In the genomic region with DNA sequence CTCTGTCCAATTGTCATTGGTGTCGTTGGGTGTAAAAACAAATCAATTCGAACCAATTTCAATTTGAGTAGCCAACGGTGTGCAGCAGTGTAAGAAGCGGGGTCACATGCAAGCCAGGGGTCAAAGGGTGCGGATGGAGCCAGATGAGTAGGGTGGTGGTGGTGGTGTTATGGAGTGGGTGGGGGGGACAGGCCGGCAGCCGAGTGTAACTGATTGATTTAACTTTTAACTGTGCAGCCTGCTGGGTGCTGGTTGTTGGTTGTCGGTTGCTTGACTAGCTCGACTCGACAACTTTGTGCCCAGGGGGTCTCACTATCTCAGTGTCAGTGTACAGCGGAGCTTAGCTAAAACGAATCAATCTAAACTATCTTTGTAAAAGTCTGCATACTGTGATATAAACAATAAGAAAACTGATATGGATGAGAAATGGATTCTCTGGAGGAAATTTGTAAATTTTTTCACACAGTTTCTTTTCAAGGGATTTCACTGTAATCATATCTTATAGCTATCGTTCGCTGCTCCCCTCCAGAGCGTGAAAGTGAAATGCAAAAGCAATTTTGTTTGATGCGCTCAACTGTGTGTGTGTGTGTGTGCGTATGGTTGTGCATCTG, we compare ENCODE assay signal across 1 fruit fly cellular context.
A peak's percentile ranks its signal among the peaks of the same experiment; 100 is the strongest.
TF ChIP-seq lines count a peak whose summit lies in the region.

No protein-coding gene starts in this region.

TF ChIP-seq in whole organism, embryonic, 481 proteins besides CTCF, POLR2A, EP300 and RAD21 (continued from another document and continues in another):
- TF ChIP-seq maf-S (GFP tag; optimal IDR thresholded peaks at IDR 0.05; lab: Kevin White, UChicago) (peak; percentile 32), NfI (GFP tag; optimal IDR thresholded peaks at IDR 0.05; lab: Kevin White, UChicago) (peak; percentile 66), Dll (GFP tag; IDR thresholded peaks at IDR 0.05; lab: Robert Waterston, UW; ENCODE audit: partially characterized antibody) (no peak), trh (GFP tag; optimal IDR thresholded peaks at IDR 0.05; lab: Kevin White, UChicago) (no peak), CG12155 (GFP tag; optimal IDR thresholded peaks at IDR 0.05; lab: Kevin White, UChicago) (peak; percentile 47), Pdp1 (GFP tag; optimal IDR thresholded peaks at IDR 0.05; lab: Kevin White, UChicago) (peak; percentile 4 to 84), ase (GFP tag; IDR thresholded peaks at IDR 0.05; lab: Robert Waterston, UW) (peak; percentile 65; the same call in 1 of the 3 replicates), unpg (GFP tag; optimal IDR thresholded peaks at IDR 0.05; lab: Kevin White, UChicago) (no peak), CG8290 (GFP tag; optimal IDR thresholded peaks at IDR 0.05; lab: Kevin White, UChicago) (no peak), CG8290 (tag; optimal IDR thresholded peaks at IDR 0.05; lab: Kevin White, UChicago) (no peak), wek (GFP tag; optimal IDR thresholded peaks at IDR 0.05; lab: Kevin White, UChicago) (peak; percentile 33), CG30403 (GFP tag; optimal IDR thresholded peaks at IDR 0.05; lab: Kevin White, UChicago) (peak; percentile 73), Jarid2 (GFP tag; optimal IDR thresholded peaks at IDR 0.05; lab: Kevin White, UChicago) (no peak), D (optimal IDR thresholded peaks at IDR 0.05; lab: Kevin White, UChicago) (no peak), D (GFP tag; optimal IDR thresholded peaks at IDR 0.05; lab: Kevin White, UChicago) (no peak), stwl (tag; optimal IDR thresholded peaks at IDR 0.05; lab: Kevin White, UChicago) (no peak), phol (tag; optimal IDR thresholded peaks at IDR 0.05; lab: Kevin White, UChicago) (peak; percentile 77), CG8089 (GFP tag; optimal IDR thresholded peaks at IDR 0.05; lab: Kevin White, UChicago) (no peak), CG3726 (GFP tag; IDR thresholded peaks at IDR 0.05; lab: Robert Waterston, UW) (no peak), CG9817 (tag; optimal IDR thresholded peaks at IDR 0.05; lab: Kevin White, UChicago) (peak; percentile 74), dimm (GFP tag; IDR thresholded peaks at IDR 0.05; lab: Robert Waterston, UW) (peak; percentile 60; the same call in 1 of the 2 replicates), CG9797 (GFP tag; optimal IDR thresholded peaks at IDR 0.05; lab: Kevin White, UChicago) (no peak), en (GFP tag; optimal IDR thresholded peaks at IDR 0.05; lab: Kevin White, UChicago) (peak; percentile 45), esg (GFP tag; conservative IDR thresholded peaks at IDR 0.05; lab: Robert Waterston, UW) (peak; percentile 70), tio (GFP tag; optimal IDR thresholded peaks at IDR 0.05; lab: Kevin White, UChicago) (no peak), mam (GFP tag; optimal IDR thresholded peaks at IDR 0.05; lab: Kevin White, UChicago) (peak; percentile 73), dmrt11E (tag; optimal IDR thresholded peaks at IDR 0.05; lab: Kevin White, UChicago) (peak; percentile 71), zen2 (GFP tag; IDR thresholded peaks at IDR 0.05; lab: Robert Waterston, UW; ENCODE audit: partially characterized antibody) (no peak), Sin3A (optimal IDR thresholded peaks at IDR 0.05; lab: Kevin White, UChicago) (no peak), corto (GFP tag; optimal IDR thresholded peaks at IDR 0.05; lab: Kevin White, UChicago) (no peak), oc (tag; optimal IDR thresholded peaks at IDR 0.05; lab: Kevin White, UChicago) (peak; percentile 86), CG7745 (tag; optimal IDR thresholded peaks at IDR 0.05; lab: Kevin White, UChicago) (no peak), CG12769 (tag; optimal IDR thresholded peaks at IDR 0.05; lab: Kevin White, UChicago) (no peak), CG17612 (GFP tag; IDR thresholded peaks at IDR 0.05; lab: Robert Waterston, UW) (no peak), Six4 (GFP tag; optimal IDR thresholded peaks at IDR 0.05; lab: Kevin White, UChicago) (peak; percentile 56), CG6689 (GFP tag; IDR thresholded peaks at IDR 0.05; lab: Robert Waterston, UW) (peak; percentile 77), CG10321 (GFP tag; IDR thresholded peaks at IDR 0.05; lab: Robert Waterston, UW) (no peak), klu (GFP tag; IDR thresholded peaks at IDR 0.05; lab: Robert Waterston, UW) (peak; percentile 47; the same call in 1 of the 2 replicates), pan (optimal IDR thresholded peaks at IDR 0.05; lab: Kevin White, UChicago) (no peak), pan (GFP tag; optimal IDR thresholded peaks at IDR 0.05 in 1 of 2, IDR thresholded peaks at IDR 0.05 in 1 of 2) (peak in 1 of 2 experiments; percentile 76), Fer2 (tag; optimal IDR thresholded peaks at IDR 0.05; lab: Kevin White, UChicago) (no peak), CG12219 (GFP tag; optimal IDR thresholded peaks at IDR 0.05; lab: Kevin White, UChicago) (no peak), Abd-B (GFP tag; optimal IDR thresholded peaks at IDR 0.05; lab: Kevin White, UChicago) (no peak), CG3065 (GFP tag; optimal IDR thresholded peaks at IDR 0.05; lab: Kevin White, UChicago) (peak; percentile 3), pzg (GFP tag; optimal IDR thresholded peaks at IDR 0.05; lab: Kevin White, UChicago) (no peak), disco-r (GFP tag; optimal IDR thresholded peaks at IDR 0.05; lab: Kevin White, UChicago) (no peak), aop (GFP tag; IDR thresholded peaks at IDR 0.05; lab: Robert Waterston, UW) (0 out of 2 replicates have a peak, but pooled peaks have one; percentile 5), CG13123 (GFP tag; optimal IDR thresholded peaks at IDR 0.05; lab: Kevin White, UChicago) (no peak), Sox100B (GFP tag; optimal IDR thresholded peaks at IDR 0.05; lab: Kevin White, UChicago) (no peak), CG12942 (GFP tag; optimal IDR thresholded peaks at IDR 0.05; lab: Kevin White, UChicago) (no peak), MBD-R2 (GFP tag; IDR thresholded peaks at IDR 0.05; lab: Robert Waterston, UW) (no peak; the same call in 1 of the 2 replicates), lbe (GFP tag; optimal IDR thresholded peaks at IDR 0.05; lab: Kevin White, UChicago) (no peak), Trl (optimal IDR thresholded peaks at IDR 0.05; lab: Kevin White, UChicago) (no peak), Trl (GFP tag; optimal IDR thresholded peaks at IDR 0.05; lab: Kevin White, UChicago) (peak; percentile 57), CG16779 (GFP tag; IDR thresholded peaks at IDR 0.05; lab: Robert Waterston, UW) (no peak), vnd (GFP tag; IDR thresholded peaks at IDR 0.05; lab: Robert Waterston, UW; ENCODE audit: partially characterized antibody) (no peak), CG8924 (tag; optimal IDR thresholded peaks at IDR 0.05; lab: Kevin White, UChicago) (peak; percentile 69), gsb (GFP tag; IDR thresholded peaks at IDR 0.05; lab: Robert Waterston, UW) (0 out of 2 replicates have a peak, but pooled peaks have one; percentile 44), CG10543 (GFP tag; optimal IDR thresholded peaks at IDR 0.05; lab: Kevin White, UChicago) (no peak), NC2β (GFP tag; optimal IDR thresholded peaks at IDR 0.05; lab: Kevin White, UChicago) (peak; percentile 62), CG6813 (GFP tag; optimal IDR thresholded peaks at IDR 0.05; lab: Kevin White, UChicago) (peak; percentile 62), CG43689 (GFP tag; IDR thresholded peaks at IDR 0.05; lab: Robert Waterston, UW) (0 out of 2 replicates have a peak, but pooled peaks have one; percentile 30), cg (GFP tag; optimal IDR thresholded peaks at IDR 0.05; lab: Kevin White, UChicago) (peak; percentile 26), grn (GFP tag; optimal IDR thresholded peaks at IDR 0.05; lab: Kevin White, UChicago) (no peak), CG17328 (GFP tag; IDR thresholded peaks at IDR 0.05; lab: Robert Waterston, UW) (peak; percentile 81), twi (tag; optimal IDR thresholded peaks at IDR 0.05; lab: Kevin White, UChicago) (no peak), CG14014 (GFP tag; IDR thresholded peaks at IDR 0.05; lab: Robert Waterston, UW) (peak; percentile 76), Lhr (GFP tag; optimal IDR thresholded peaks at IDR 0.05; lab: Kevin White, UChicago) (no peak), Kr (GFP tag; optimal IDR thresholded peaks at IDR 0.05; lab: Kevin White, UChicago) (no peak), Blimp-1 (GFP tag; optimal IDR thresholded peaks at IDR 0.05; lab: Kevin White, UChicago) (peak; percentile 94), bigmax (GFP tag; optimal IDR thresholded peaks at IDR 0.05; lab: Kevin White, UChicago) (no peak), nmo (GFP tag; optimal IDR thresholded peaks at IDR 0.05; lab: Kevin White, UChicago) (peak; percentile 79), CG11723 (GFP tag; optimal IDR thresholded peaks at IDR 0.05; lab: Kevin White, UChicago) (no peak), nerfin-1 (tag; optimal IDR thresholded peaks at IDR 0.05; lab: Kevin White, UChicago) (no peak), zen (tag; optimal IDR thresholded peaks at IDR 0.05; lab: Kevin White, UChicago) (no peak), ssp (GFP tag; IDR thresholded peaks at IDR 0.05; lab: Robert Waterston, UW) (peak; percentile 74), jing (GFP tag; optimal IDR thresholded peaks at IDR 0.05; lab: Kevin White, UChicago) (no peak), CG6654 (GFP tag; optimal IDR thresholded peaks at IDR 0.05; lab: Kevin White, UChicago) (no peak), CG15073 (GFP tag; optimal IDR thresholded peaks at IDR 0.05; lab: Kevin White, UChicago) (no peak), sc (optimal IDR thresholded peaks at IDR 0.05; lab: Kevin White, UChicago) (no peak), sc (GFP tag; optimal IDR thresholded peaks at IDR 0.05; lab: Kevin White, UChicago) (no peak), Ssrp (tag; optimal IDR thresholded peaks at IDR 0.05; lab: Kevin White, UChicago) (peak; percentile 69), CG9609 (GFP tag; optimal IDR thresholded peaks at IDR 0.05; lab: Kevin White, UChicago) (peak; percentile 23), vvl (GFP tag; IDR thresholded peaks at IDR 0.05; lab: Robert Waterston, UW) (peak; percentile 89), row (GFP tag; IDR thresholded peaks at IDR 0.05; lab: Robert Waterston, UW) (peak; percentile 82), ems (GFP tag; optimal IDR thresholded peaks at IDR 0.05; lab: Kevin White, UChicago) (peak; percentile 6), HLH3B (GFP tag; IDR thresholded peaks at IDR 0.05; lab: Robert Waterston, UW) (peak; percentile 85), shn (GFP tag; optimal IDR thresholded peaks at IDR 0.05; lab: Kevin White, UChicago) (peak; percentile 35), CG6791 (GFP tag; IDR thresholded peaks at IDR 0.05; lab: Robert Waterston, UW; ENCODE audit: partially characterized antibody) (no peak), CG7963 (GFP tag; IDR thresholded peaks at IDR 0.05; lab: Robert Waterston, UW; ENCODE audit: partially characterized antibody) (no peak), crol (GFP tag; IDR thresholded peaks at IDR 0.05; lab: Robert Waterston, UW) (peak; percentile 27; the same call in 1 of the 2 replicates), hkb (optimal IDR thresholded peaks at IDR 0.05; lab: Kevin White, UChicago) (no peak), hkb (GFP tag; IDR thresholded peaks at IDR 0.05; lab: Robert Waterston, UW) (peak; percentile 79), CG32532 (GFP tag; IDR thresholded peaks at IDR 0.05; lab: Robert Waterston, UW) (peak; percentile 77), sim (GFP tag; IDR thresholded peaks at IDR 0.05; lab: Robert Waterston, UW) (peak; percentile 54; the same call in 1 of the 2 replicates), Hand (GFP tag; optimal IDR thresholded peaks at IDR 0.05; lab: Kevin White, UChicago) (no peak), Myb (GFP tag; optimal IDR thresholded peaks at IDR 0.05; lab: Kevin White, UChicago) (peak; percentile 29), CG15011 (GFP tag; optimal IDR thresholded peaks at IDR 0.05; lab: Kevin White, UChicago) (no peak), bcd (GFP tag; optimal IDR thresholded peaks at IDR 0.05; lab: Kevin White, UChicago) (no peak), CG12236 (GFP tag; optimal IDR thresholded peaks at IDR 0.05; lab: Kevin White, UChicago) (peak; percentile 23), CG13296 (GFP tag; optimal IDR thresholded peaks at IDR 0.05; lab: Kevin White, UChicago) (no peak), CG31224 (GFP tag; IDR thresholded peaks at IDR 0.05; lab: Robert Waterston, UW) (peak; percentile 41; the same call in 1 of the 2 replicates), so (GFP tag; IDR thresholded peaks at IDR 0.05; lab: Robert Waterston, UW) (peak; percentile 75; the same call in 2 of the 3 replicates), Oaz (GFP tag; IDR thresholded peaks at IDR 0.05; lab: Robert Waterston, UW) (no peak; the same call in 1 of the 2 replicates), TFAM (GFP tag; optimal IDR thresholded peaks at IDR 0.05; lab: Kevin White, UChicago) (no peak), kah (GFP tag; optimal IDR thresholded peaks at IDR 0.05; lab: Kevin White, UChicago) (no peak), CG10274 (GFP tag; optimal IDR thresholded peaks at IDR 0.05; lab: Kevin White, UChicago) (no peak), Hr78 (GFP tag; optimal IDR thresholded peaks at IDR 0.05; lab: Kevin White, UChicago) (peak in 1 of 2 experiments; percentile 87), repo (GFP tag; optimal IDR thresholded peaks at IDR 0.05; lab: Kevin White, UChicago) (peak; percentile 36), cad (GFP tag; optimal IDR thresholded peaks at IDR 0.05; lab: Kevin White, UChicago) (no peak), CG1602 (GFP tag; optimal IDR thresholded peaks at IDR 0.05; lab: Kevin White, UChicago) (peak; percentile 56), B-H1 (GFP tag; IDR thresholded peaks at IDR 0.05; lab: Robert Waterston, UW) (peak; percentile 78), Hr51 (GFP tag; optimal IDR thresholded peaks at IDR 0.05; lab: Kevin White, UChicago) (no peak), Bgb (GFP tag; IDR thresholded peaks at IDR 0.05; lab: Robert Waterston, UW; ENCODE audit: partially characterized antibody) (no peak), grau (tag; optimal IDR thresholded peaks at IDR 0.05; lab: Kevin White, UChicago) (peak; percentile 94), Nf-YC (tag; optimal IDR thresholded peaks at IDR 0.05; lab: Kevin White, UChicago) (no peak), CG6683 (GFP tag; optimal IDR thresholded peaks at IDR 0.05; lab: Kevin White, UChicago) (peak; percentile 27), CG11504 (tag; optimal IDR thresholded peaks at IDR 0.05; lab: Kevin White, UChicago) (no peak), hth (optimal IDR thresholded peaks at IDR 0.05; lab: Kevin White, UChicago) (no peak), Dek (tag; optimal IDR thresholded peaks at IDR 0.05; lab: Kevin White, UChicago) (peak; percentile 11), ftz-f1 (GFP tag; optimal IDR thresholded peaks at IDR 0.05; lab: Kevin White, UChicago) (no peak), ERR (GFP tag; optimal IDR thresholded peaks at IDR 0.05; lab: Kevin White, UChicago) (peak; percentile 0), Dip2 (GFP tag; IDR thresholded peaks at IDR 0.05; lab: Robert Waterston, UW) (no peak), Scr (GFP tag; IDR thresholded peaks at IDR 0.05; lab: Robert Waterston, UW; ENCODE audit: partially characterized antibody) (no peak), GATAe (GFP tag; conservative IDR thresholded peaks at IDR 0.05; lab: Robert Waterston, UW) (no peak)
